Worm (Caenorhabditis elegans) whole organism, young adult: ENCODE data around the gene E04F6.4.
A peak's percentile ranks its signal among the peaks of the same experiment; 100 is the strongest.

Experiments used
- B0261.1 ChIP-seq: sonication (generic microtip); optimal IDR thresholded peaks from 2 replicates; lab custom pipeline; 2016; ENCODE audit warnings: mild to moderate bottlenecking, missing genetic modification characterization, moderate library complexity, missing compliant biosample characterization
- C17E4.6 ChIP-seq: fragments of 200-800 bp; sonication (Bioruptor generic); IDR thresholded peaks from 2 replicates; pipeline ENCODE4 v1.3.6; 2022; ENCODE audit warnings: missing genetic modification reagents, missing genetic modification characterization, missing compliant biosample characterization
- F52B5.7 ChIP-seq: sonication (generic microtip); optimal IDR thresholded peaks from 2 replicates; lab custom pipeline; 2016; ENCODE audit warnings: mild to moderate bottlenecking, missing genetic modification characterization, missing compliant biosample characterization
- F57A8.1 ChIP-seq: fragments of 200-800 bp; sonication (Bioruptor generic); optimal IDR thresholded peaks from 2 replicates; lab custom pipeline; 2018; ENCODE audit warnings: mild to moderate bottlenecking, missing genetic modification characterization, moderate library complexity, missing compliant biosample characterization
- K12H6.12 ChIP-seq: fragments of 200-800 bp; sonication (Bioruptor generic); optimal IDR thresholded peaks from 2 replicates; lab custom pipeline; 2018; ENCODE audit warnings: mild to moderate bottlenecking, missing genetic modification characterization, missing compliant biosample characterization
- T26A5.8 ChIP-seq: sonication (generic microtip); optimal IDR thresholded peaks from 2 replicates; lab custom pipeline; 2016; ENCODE audit warnings: missing genetic modification characterization, missing compliant biosample characterization
- Y53F4B.3 ChIP-seq: fragments of 200-800 bp; sonication (Bioruptor generic); IDR thresholded peaks from 2 replicates; pipeline ENCODE4 v1.3.6; 2022; ENCODE audit warnings: missing genetic modification reagents, missing genetic modification characterization, missing compliant biosample characterization
- Y56A3A.18 ChIP-seq: fragments of 200-800 bp; sonication (Bioruptor generic); IDR thresholded peaks from 2 replicates; pipeline ENCODE4 v1.3.6; 2022; ENCODE audit warnings: missing genetic modification reagents, missing genetic modification characterization, missing compliant biosample characterization
- Y79H2A.3 ChIP-seq: fragments of 200-800 bp; sonication (Bioruptor generic); conservative IDR thresholded peaks from 2 replicates; pipeline ENCODE4 v1.3.6; 2022; ENCODE audit warnings: missing genetic modification reagents, missing genetic modification characterization, missing compliant biosample characterization
- akir-1 ChIP-seq: fragments of 200-800 bp; sonication (Bioruptor generic); optimal IDR thresholded peaks from 2 replicates; lab custom pipeline; 2018; ENCODE audit warnings: mild to moderate bottlenecking, missing genetic modification characterization, moderate library complexity, missing compliant biosample characterization
- atf-7 ChIP-seq: sonication (generic microtip); optimal IDR thresholded peaks from 2 replicates; lab custom pipeline; 2017; ENCODE audit warnings: mild to moderate bottlenecking, missing genetic modification characterization, missing compliant biosample characterization
- athp-1 ChIP-seq: sonication (generic microtip); optimal IDR thresholded peaks from 2 replicates; lab custom pipeline; 2017; ENCODE audit warnings: mild to moderate bottlenecking, missing genetic modification characterization, missing compliant biosample characterization
- bed-1 ChIP-seq: fragments of 200-800 bp; sonication (Bioruptor generic); IDR thresholded peaks from 2 replicates; pipeline ENCODE4 v1.3.6; 2022; ENCODE audit warnings: missing genetic modification reagents, missing genetic modification characterization, missing compliant biosample characterization
- ceh-27 ChIP-seq: fragments of 200-800 bp; sonication (Bioruptor generic); optimal IDR thresholded peaks from 2 replicates; lab custom pipeline; 2018; ENCODE audit warnings: mild to moderate bottlenecking, missing genetic modification characterization, moderate library complexity, missing compliant biosample characterization
- ceh-40 ChIP-seq: fragments of 200-800 bp; sonication (Bioruptor generic); IDR thresholded peaks from 2 replicates; pipeline ENCODE4 v1.3.6; 2022; ENCODE audit warnings: missing genetic modification characterization, missing compliant biosample characterization
- ceh-79 ChIP-seq: sonication (generic microtip); optimal IDR thresholded peaks from 2 replicates; lab custom pipeline; 2017; ENCODE audit warnings: mild to moderate bottlenecking, missing genetic modification characterization, missing compliant biosample characterization
- die-1 ChIP-seq: sonication (generic microtip); optimal IDR thresholded peaks from 2 replicates; lab custom pipeline; 2016; ENCODE audit warnings: missing genotype, mild to moderate bottlenecking, missing genetic modification characterization, missing compliant biosample characterization
- dpff-1 ChIP-seq: sonication (generic microtip); optimal IDR thresholded peaks from 2 replicates; lab custom pipeline; 2017; ENCODE audit warnings: mild to moderate bottlenecking, missing genetic modification characterization, missing compliant biosample characterization
- ets-4 ChIP-seq: fragments of 200-800 bp; sonication (Bioruptor generic); optimal IDR thresholded peaks from 2 replicates; lab custom pipeline; 2018; ENCODE audit warnings: mild to moderate bottlenecking, missing genetic modification characterization, missing compliant biosample characterization
- him-1 ChIP-seq: sonication (generic microtip); optimal IDR thresholded peaks from 2 replicates; lab custom pipeline; 2016; ENCODE audit warnings: missing genotype, missing genetic modification reagents, missing genetic modification characterization, missing compliant biosample characterization
- hmg-1.2 ChIP-seq: fragments of 200-800 bp; sonication (Bioruptor generic); IDR thresholded peaks from 2 replicates; pipeline ENCODE4 v1.3.6; 2022; ENCODE audit warnings: missing genetic modification reagents, missing genetic modification characterization, missing compliant biosample characterization
- hmg-20 ChIP-seq: fragments of 200-800 bp; sonication (Bioruptor generic); IDR thresholded peaks from 2 replicates; pipeline ENCODE4 v1.3.6; 2022; ENCODE audit warnings: missing genetic modification reagents, missing genetic modification characterization, missing compliant biosample characterization
- let-526 ChIP-seq: fragments of 200-800 bp; sonication (Bioruptor generic); IDR thresholded peaks from 2 replicates; pipeline ENCODE4 v1.3.6; 2022; ENCODE audit warnings: missing genetic modification reagents, missing genetic modification characterization, missing compliant biosample characterization
- lin-26 ChIP-seq: fragments of 200-800 bp; sonication (Bioruptor generic); IDR thresholded peaks from 2 replicates; pipeline ENCODE4 v1.3.6; 2022; ENCODE audit warnings: missing genetic modification reagents, missing genetic modification characterization, missing compliant biosample characterization
- lin-35 ChIP-seq, 3 experiments: fragments of 150-350 bp in 2 of 3; sonication (generic microtip) in 1 of 3; optimal IDR thresholded peaks; 2 replicates each; lab custom pipeline; 2014 to 2018; ENCODE audit warnings: missing biosample characterization in 3 of 3, missing genetic modification characterization in 3 of 3, missing genetic modification reagents in 3 of 3
- lsy-27 ChIP-seq: sonication (generic microtip); optimal IDR thresholded peaks from 2 replicates; lab custom pipeline; 2017; ENCODE audit warnings: missing genetic modification characterization, mild to moderate bottlenecking, missing compliant biosample characterization, antibody characterized with exemption, missing genotype, borderline replicate concordance; ENCODE audit not compliant: insufficient read depth
- mcd-1 ChIP-seq: fragments of 200-800 bp; sonication (Bioruptor generic); IDR thresholded peaks from 2 replicates; pipeline ENCODE4 v1.3.6; 2022; ENCODE audit warnings: missing genetic modification reagents, missing genetic modification characterization, missing compliant biosample characterization
- mxl-1 ChIP-seq: sonication (generic microtip); optimal IDR thresholded peaks from 2 replicates; lab custom pipeline; 2016; ENCODE audit warnings: missing genetic modification characterization, missing compliant biosample characterization
- nfyb-1 ChIP-seq: fragments of 200-800 bp; sonication (Bioruptor generic); IDR thresholded peaks from 2 replicates; pipeline ENCODE4 v1.3.6; 2022; ENCODE audit warnings: missing genetic modification reagents, missing genetic modification characterization, missing compliant biosample characterization
- nhr-27 ChIP-seq: fragments of 200-800 bp; sonication (Bioruptor generic); optimal IDR thresholded peaks from 2 replicates; lab custom pipeline; 2018; ENCODE audit warnings: mild to moderate bottlenecking, missing genetic modification characterization, moderate library complexity, missing compliant biosample characterization
- nhr-80 ChIP-seq: sonication (generic microtip); optimal IDR thresholded peaks from 2 replicates; lab custom pipeline; 2016; ENCODE audit warnings: missing genetic modification characterization, missing compliant biosample characterization
- rec-8 ChIP-seq, 2 experiments: sonication (generic microtip); optimal IDR thresholded peaks; 2 replicates each; lab custom pipeline; 2016; ENCODE audit warnings: mild to moderate bottlenecking in 2 of 2, missing genetic modification characterization in 2 of 2, missing genetic modification reagents in 2 of 2, missing genotype in 2 of 2, missing biosample characterization in 1 of 2, missing compliant biosample characterization in 1 of 2, moderate library complexity in 1 of 2
- repo-1 ChIP-seq: sonication (generic microtip); optimal IDR thresholded peaks from 2 replicates; lab custom pipeline; 2017; ENCODE audit warnings: mild to moderate bottlenecking, missing genetic modification characterization, missing compliant biosample characterization
- snpc-3.4 ChIP-seq: sonication (generic microtip); optimal IDR thresholded peaks from 2 replicates; lab custom pipeline; 2017; ENCODE audit warnings: missing genetic modification characterization, mild to moderate bottlenecking, missing compliant biosample characterization, antibody characterized with exemption, moderate library complexity, missing genotype, missing genetic modification reagents
- sptf-2 ChIP-seq: fragments of 200-800 bp; sonication (Bioruptor generic); optimal IDR thresholded peaks from 2 replicates; lab custom pipeline; 2018; ENCODE audit warnings: mild to moderate bottlenecking, missing genetic modification characterization, missing compliant biosample characterization
- unc-62 ChIP-seq: fragments of 150-350 bp; optimal IDR thresholded peaks from 2 replicates; lab custom pipeline; 2014; ENCODE audit warnings: missing biosample characterization, missing genetic modification reagents, missing genetic modification characterization
- ztf-6 ChIP-seq: fragments of 200-800 bp; sonication (Bioruptor generic); IDR thresholded peaks from 2 replicates; pipeline ENCODE4 v1.3.6; 2022; ENCODE audit warnings: missing genetic modification reagents, missing genetic modification characterization, missing compliant biosample characterization

E04F6.4 gene

ce11 chrII:7207649-7208048 is 18.4 kb downstream of the E04F6.4 start:
- no peak for TF ChIP-seq atf-7
- TF ChIP-seq F57A8.1 (GFP tag; lab: Kevin White, UChicago), result no peak
- no peak for TF ChIP-seq Y79H2A.3 (GFP tag; lab: Robert Waterston, UW)
- no peak for TF ChIP-seq him-1 (tag; lab: Kevin White, UChicago)
- no peak for TF ChIP-seq K12H6.12

- TF ChIP-seq nhr-80 (tag; lab: Kevin White, UChicago) (peak; percentile 25), hmg-1.2 (GFP tag; lab: Robert Waterston, UW) (no peak)
- TF ChIP-seq, all 124 proteins: peak for 1
These were observed 19.0 kb downstream of the E04F6.4 start, which contains the start of gene dhs-7 for ce11 chrII:7208184-7208583. TSS of gene dhs-7 (minus strand) at chrII:7208460.

- TF ChIP-seq repo-1 (no peak), mxl-1 (no peak), Y53F4B.3 (GFP tag; lab: Robert Waterston, UW) (no peak), ceh-79 (tag; lab: Kevin White, UChicago) (no peak)
These were observed 21.0 kb downstream of the E04F6.4 start, which contains the start of gene E04F6.15 for ce11 chrII:7210187-7210586. TSS of gene E04F6.15 (minus strand) at chrII:7210287.

ce11 chrII:7211280-7211679 is 22.1 kb downstream of the E04F6.4 start, which contains the start of gene E04F6.8:
TSS of gene E04F6.8 (minus strand) at chrII:7211380.
- TF ChIP-seq ceh-27 (GFP tag; lab: Kevin White, UChicago) (no peak), unc-62 (GFP tag; lab: Kevin White, UChicago) (no peak), let-526 (no peak), lin-26 (no peak), ztf-6 (no peak), snpc-3.4 (tag; lab: Kevin White, UChicago) (no peak), lsy-27 (tag; lab: Kevin White, UChicago) (no peak), sptf-2 (no peak)

- TF ChIP-seq ceh-27 (GFP tag; lab: Kevin White, UChicago), result no peak
- no peak for TF ChIP-seq Y53F4B.3 (GFP tag; lab: Robert Waterston, UW)
- TF ChIP-seq mcd-1, result no peak
- no peak for TF ChIP-seq lin-35 (GFP tag; optimal IDR thresholded peaks at IDR 0.05; lab: Kevin White, UChicago)
- TF ChIP-seq akir-1 (GFP tag; lab: Kevin White, UChicago), result no peak
- TF ChIP-seq B0261.1 (tag; lab: Kevin White, UChicago), result no peak
- no peak for TF ChIP-seq bed-1 (GFP tag; lab: Robert Waterston, UW)
- no peak for TF ChIP-seq rec-8 (tag; optimal IDR thresholded peaks at IDR 0.05; lab: Kevin White, UChicago)
- no peak for TF ChIP-seq Y56A3A.18 (GFP tag; lab: Robert Waterston, UW)
- no peak for TF ChIP-seq mxl-1
- no peak for TF ChIP-seq die-1
- no peak for TF ChIP-seq T26A5.8
- TF ChIP-seq athp-1 (tag; lab: Kevin White, UChicago), result no peak
- TF ChIP-seq dpff-1 (tag; lab: Kevin White, UChicago), result no peak
These were observed 22.8 kb downstream of the E04F6.4 start, which contains the start of gene E04F6.9 for ce11 chrII:7212059-7212458. TSS of gene E04F6.9 (minus strand) at chrII:7212159.

- TF ChIP-seq ceh-40 (GFP tag; lab: Robert Waterston, UW) (no peak), nhr-27 (tag; lab: Kevin White, UChicago) (no peak), Y79H2A.3 (GFP tag; lab: Robert Waterston, UW) (no peak), ets-4 (GFP tag; lab: Kevin White, UChicago) (no peak), F52B5.7 (tag; lab: Kevin White, UChicago) (no peak), nhr-80 (tag; lab: Kevin White, UChicago) (no peak), C17E4.6 (GFP tag; lab: Robert Waterston, UW) (no peak), nfyb-1 (no peak), Y53F4B.3 (GFP tag; lab: Robert Waterston, UW) (no peak), hmg-20 (no peak)
These were observed 27.8 kb downstream of the E04F6.4 start, which contains the start of gene E04F6.10 for ce11 chrII:7217047-7217446. TSS of gene E04F6.10 (minus strand) at chrII:7217147.
